Worm (Caenorhabditis elegans) whole organism, late embryonic: ENCODE measurements around the gene C08B6.6.

ENCODE experiments used
- C08G9.2 ChIP-seq: sonication (generic microtip); optimal IDR thresholded peaks from 2 replicates; lab custom pipeline; 2016; ENCODE audit warnings: mild to moderate bottlenecking, missing genetic modification characterization, moderate library complexity, missing compliant biosample characterization
- T23F11.4 ChIP-seq: fragments of 200-800 bp; sonication (Bioruptor generic); optimal IDR thresholded peaks from 2 replicates; lab custom pipeline; 2018; ENCODE audit warnings: mild to moderate bottlenecking, missing genetic modification characterization, missing compliant biosample characterization
- ahr-1 ChIP-seq: sonication (generic microtip); optimal IDR thresholded peaks from 2 replicates; lab custom pipeline; 2016; ENCODE audit warnings: missing genetic modification characterization, missing compliant biosample characterization
- ceh-19 ChIP-seq: fragments of 200-800 bp; sonication (Bioruptor generic); optimal IDR thresholded peaks from 2 replicates; lab custom pipeline; 2018; ENCODE audit warnings: mild to moderate bottlenecking, missing genetic modification characterization, missing compliant biosample characterization
- ceh-22 ChIP-seq: sonication (generic microtip); optimal IDR thresholded peaks from 2 replicates; lab custom pipeline; 2017; ENCODE audit warnings: missing biosample characterization, missing genetic modification characterization
- ceh-30 ChIP-seq: fragments of 150-350 bp; optimal IDR thresholded peaks from 2 replicates; lab custom pipeline; 2014; ENCODE audit warnings: missing biosample characterization, missing genetic modification characterization
- ceh-48 ChIP-seq: sonication (generic microtip); optimal IDR thresholded peaks from 2 replicates; lab custom pipeline; 2016; ENCODE audit warnings: missing genetic modification characterization, inconsistent platforms, missing compliant biosample characterization
- ceh-6 ChIP-seq: fragments of 200-800 bp; sonication (Bioruptor generic); optimal IDR thresholded peaks from 2 replicates; lab custom pipeline; 2018; ENCODE audit warnings: mild to moderate bottlenecking, missing genetic modification characterization, missing compliant biosample characterization
- ceh-9 ChIP-seq: sonication (generic microtip); optimal IDR thresholded peaks from 2 replicates; lab custom pipeline; 2016; ENCODE audit warnings: mild to moderate bottlenecking, missing genetic modification characterization, inconsistent platforms, missing compliant biosample characterization
- che-1 ChIP-seq: sonication (generic microtip); optimal IDR thresholded peaks from 2 replicates; lab custom pipeline; 2016; ENCODE audit warnings: mild to moderate bottlenecking, missing genetic modification characterization, missing compliant biosample characterization
- dve-1 ChIP-seq: sonication (generic microtip); optimal IDR thresholded peaks from 2 replicates; lab custom pipeline; 2017; ENCODE audit warnings: antibody characterized with exemption, mild to moderate bottlenecking, missing genetic modification characterization, missing compliant biosample characterization
- elt-2 ChIP-seq: sonication (generic microtip); optimal IDR thresholded peaks from 2 replicates; lab custom pipeline; 2016; ENCODE audit warnings: missing genetic modification reagents, missing genetic modification characterization, missing compliant biosample characterization
- eyg-1 ChIP-seq: sonication (generic microtip); optimal IDR thresholded peaks from 2 replicates; lab custom pipeline; 2016; ENCODE audit warnings: missing genotype, missing genetic modification characterization, missing compliant biosample characterization
- fax-1 ChIP-seq: sonication (generic microtip); optimal IDR thresholded peaks from 2 replicates; lab custom pipeline; 2016; ENCODE audit warnings: missing genotype, missing genetic modification characterization, missing compliant biosample characterization
- fkh-10 ChIP-seq: fragments of 150-350 bp; optimal IDR thresholded peaks from 2 replicates; lab custom pipeline; 2014; ENCODE audit warnings: missing biosample characterization, missing genetic modification reagents, missing genetic modification characterization
- hlh-13 ChIP-seq: fragments of 200-800 bp; sonication (Bioruptor generic); optimal IDR thresholded peaks from 2 replicates; lab custom pipeline; 2018; ENCODE audit warnings: mild to moderate bottlenecking, missing genetic modification characterization, missing compliant biosample characterization
- hlh-30 ChIP-seq: sonication (generic microtip); optimal IDR thresholded peaks from 2 replicates; lab custom pipeline; 2017; ENCODE audit warnings: antibody characterized with exemption, missing genetic modification characterization, missing compliant biosample characterization; ENCODE audit not compliant: insufficient read depth
- hlh-8 ChIP-seq: sonication (generic microtip); optimal IDR thresholded peaks from 2 replicates; lab custom pipeline; 2016; ENCODE audit warnings: missing genotype, missing genetic modification characterization, missing compliant biosample characterization
- lin-11 ChIP-seq: fragments of 200-800 bp; sonication (Bioruptor generic); optimal IDR thresholded peaks from 2 replicates; lab custom pipeline; 2018; ENCODE audit warnings: mild to moderate bottlenecking, missing genetic modification characterization, missing compliant biosample characterization
- mec-3 ChIP-seq: sonication (generic microtip); optimal IDR thresholded peaks from 2 replicates; lab custom pipeline; 2016; ENCODE audit warnings: borderline replicate concordance, missing genetic modification characterization, missing compliant biosample characterization
- nhr-11 ChIP-seq: fragments of 150-350 bp; optimal IDR thresholded peaks from 2 replicates; lab custom pipeline; 2014; ENCODE audit warnings: missing biosample characterization, missing genetic modification characterization
- odd-2 ChIP-seq: sonication (generic microtip); optimal IDR thresholded peaks from 2 replicates; lab custom pipeline; 2017; ENCODE audit warnings: antibody characterized with exemption, mild to moderate bottlenecking, missing genetic modification characterization, missing compliant biosample characterization
- pax-1 ChIP-seq: fragments of 150-350 bp; optimal IDR thresholded peaks from 2 replicates; lab custom pipeline; 2014; ENCODE audit warnings: missing biosample characterization, missing genetic modification characterization
- pha-2 ChIP-seq: sonication (generic microtip); optimal IDR thresholded peaks from 2 replicates; lab custom pipeline; 2017; ENCODE audit warnings: mild to moderate bottlenecking, missing genetic modification characterization, missing compliant biosample characterization
- pha-4 ChIP-seq: fragments of 150-350 bp; optimal IDR thresholded peaks from 2 replicates; lab custom pipeline; 2018; ENCODE audit warnings: missing biosample characterization, missing genetic modification reagents, missing genetic modification characterization
- rnt-1 ChIP-seq: sonication (generic microtip); optimal IDR thresholded peaks from 2 replicates; lab custom pipeline; 2016; ENCODE audit warnings: missing genetic modification characterization, missing compliant biosample characterization
- sdc-2 ChIP-seq: sonication (generic microtip); optimal IDR thresholded peaks from 2 replicates; lab custom pipeline; 2016; ENCODE audit warnings: missing genotype, missing genetic modification characterization, missing compliant biosample characterization
- sox-2 ChIP-seq: fragments of 200-800 bp; sonication (Bioruptor generic); IDR thresholded peaks from 2 replicates; pipeline ENCODE4 v1.3.6; 2022; ENCODE audit warnings: missing genetic modification reagents, missing genetic modification characterization, missing compliant biosample characterization
- syd-9 ChIP-seq: sonication (generic microtip); optimal IDR thresholded peaks from 2 replicates; lab custom pipeline; 2016; ENCODE audit warnings: mild to moderate bottlenecking, missing genetic modification characterization, moderate library complexity, missing compliant biosample characterization
- tbx-2 ChIP-seq: sonication (generic microtip); optimal IDR thresholded peaks from 2 replicates; lab custom pipeline; 2016; ENCODE audit warnings: missing genetic modification characterization, missing compliant biosample characterization
- unc-3 ChIP-seq, 2 experiments: fragments of 200-800 bp in 1 of 2; sonication (Bioruptor generic) in 1 of 2; sonication (generic microtip) in 1 of 2; conservative IDR thresholded peaks in 1 of 2; optimal IDR thresholded peaks in 1 of 2; 2 replicates each; pipeline versions ENCODE4 v1.3.6 to Lab custom; 2016 to 2022; ENCODE audit warnings: missing compliant biosample characterization in 2 of 2, missing genetic modification characterization in 2 of 2, missing genetic modification reagents in 1 of 2
- unc-42 ChIP-seq: sonication (generic microtip); optimal IDR thresholded peaks from 2 replicates; lab custom pipeline; 2016; ENCODE audit warnings: missing genotype, missing genetic modification characterization, missing compliant biosample characterization
- unc-55 ChIP-seq: sonication (generic microtip); optimal IDR thresholded peaks from 2 replicates; lab custom pipeline; 2017; ENCODE audit warnings: missing biosample characterization, missing genetic modification reagents, missing genetic modification characterization
- unc-86 ChIP-seq: sonication (generic microtip); optimal IDR thresholded peaks from 2 replicates; lab custom pipeline; 2016; ENCODE audit warnings: missing genetic modification characterization, missing compliant biosample characterization
- ztf-16 ChIP-seq: sonication (generic microtip); optimal IDR thresholded peaks from 2 replicates; lab custom pipeline; 2017; ENCODE audit warnings: missing genetic modification characterization, missing compliant biosample characterization

Gene C08B6.6

DNA sequence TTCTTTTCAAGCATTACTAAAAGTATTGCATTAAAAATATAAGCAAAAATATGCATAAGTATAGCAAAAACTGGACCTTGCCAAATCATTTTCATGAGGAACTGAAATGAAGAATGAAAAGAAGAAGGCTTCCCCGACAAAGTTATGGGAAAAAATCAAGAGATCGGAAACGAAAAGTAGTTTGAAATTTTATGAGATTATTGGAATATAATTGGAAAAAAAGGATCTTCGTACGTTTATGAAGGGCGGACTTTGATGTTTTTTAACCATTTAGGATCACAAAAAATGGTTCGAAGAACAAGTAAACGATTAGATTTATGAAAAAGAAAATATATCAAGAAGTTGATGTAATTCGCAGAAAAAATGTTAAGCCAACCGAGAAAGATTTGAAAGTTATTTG lies 2.5 kb upstream of the C08B6.6 start, which contains the start of gene srxa-18:
Gene srxa-18 (minus strand): TSS at position 100 of the 400 bp plus-strand sequence.
- no peak for TF ChIP-seq ahr-1 (tag; lab: Kevin White, UChicago)
- TF ChIP-seq eyg-1 (tag; lab: Kevin White, UChicago): no peak

DNA sequence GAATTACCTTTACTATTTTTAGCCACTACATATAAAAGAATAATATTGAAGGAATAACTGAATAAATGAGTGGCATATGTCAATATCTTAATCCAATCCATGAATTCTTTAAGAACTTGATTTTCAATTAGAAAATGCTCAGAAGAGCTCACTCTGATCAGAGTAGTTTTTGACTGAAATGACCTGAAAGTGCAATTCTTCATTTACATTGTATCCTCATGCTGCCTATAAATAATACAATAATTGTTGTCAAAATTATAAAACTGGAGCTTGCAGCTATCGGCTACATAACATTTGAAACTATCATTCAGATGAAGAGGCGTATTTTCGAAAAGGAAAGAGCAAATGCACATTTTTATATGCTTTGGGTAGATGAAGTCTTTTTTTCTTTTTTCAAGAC lies 754 bp upstream of the C08B6.6 start, which contains the start of gene srxa-19:
Gene srxa-19 (minus strand): TSS at position 101 of the 400 bp plus-strand sequence.
- no peak for TF ChIP-seq ceh-19 (GFP tag; lab: Kevin White, UChicago)
- TF ChIP-seq pha-4 (tag; lab: Kevin White, UChicago): no peak
- no peak for TF ChIP-seq dve-1
- TF ChIP-seq nhr-11 (tag; lab: Kevin White, UChicago): no peak

DNA sequence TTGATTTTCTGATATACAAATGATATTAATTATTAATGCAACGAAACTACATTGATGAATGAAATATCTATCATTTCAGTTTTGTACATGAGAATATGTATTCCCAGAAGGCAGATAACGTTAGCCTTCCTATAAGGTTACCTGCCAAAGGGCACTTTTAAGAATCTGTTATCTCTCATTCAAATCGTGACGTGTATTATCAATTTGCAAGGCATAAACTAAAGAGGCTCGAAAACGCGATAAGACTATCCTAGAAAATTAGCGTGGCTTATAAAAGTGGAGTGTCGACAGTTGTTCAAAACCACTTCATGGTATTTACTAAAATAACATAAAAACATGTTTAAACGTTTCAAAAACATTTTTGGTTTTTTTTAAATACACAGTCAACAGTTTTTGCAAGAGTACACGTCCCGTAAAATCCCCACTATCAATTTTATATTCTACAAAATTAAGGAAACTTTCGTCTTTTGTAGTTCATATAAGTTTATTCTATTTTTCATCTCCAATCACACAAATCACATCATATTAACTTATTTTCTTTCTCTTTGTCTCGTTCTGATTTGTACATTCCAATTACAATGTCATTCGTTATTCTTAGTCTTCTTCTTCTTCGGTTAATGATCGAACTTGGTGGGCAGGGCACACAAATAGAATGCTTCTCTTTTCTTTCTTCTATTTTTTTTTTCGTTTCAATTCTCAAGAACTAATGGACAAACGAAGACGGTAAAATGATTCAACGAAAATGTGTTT lies 1.6 kb downstream of the C08B6.6 start, which contains the start of gene C08B6.10:
Gene C08B6.10 (plus strand): TSS at position 700 of the 750 bp plus-strand sequence.
- TF ChIP-seq elt-2: peak; percentile 81
- TF ChIP-seq hlh-30: no peak

DNA sequence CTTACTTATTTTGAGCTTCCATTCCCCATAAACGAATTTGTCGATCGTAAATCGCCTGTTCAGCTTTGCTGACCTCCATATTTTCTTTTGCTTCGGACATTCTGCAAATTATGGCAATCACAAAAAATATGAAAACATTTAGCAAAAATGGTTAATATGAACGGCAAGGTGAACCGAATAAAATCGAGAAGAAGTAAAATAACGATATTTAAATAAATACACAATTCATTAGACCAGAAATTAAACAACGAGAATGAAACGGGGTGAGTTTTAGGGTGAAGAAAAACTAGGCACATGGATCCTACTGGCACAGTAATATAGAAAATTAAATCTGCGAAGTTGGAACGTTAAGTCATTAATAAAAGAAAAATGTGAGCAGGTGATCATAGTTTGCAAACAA lies 6.8 kb downstream of the C08B6.6 start, which contains the start of gene aos-1:
Gene aos-1 (minus strand): TSS at position 101 of the 400 bp plus-strand sequence.
- TF ChIP-seq hlh-13 (GFP tag; lab: Kevin White, UChicago): no peak
- TF ChIP-seq mec-3 (tag; lab: Kevin White, UChicago): no peak
- no peak for TF ChIP-seq pax-1
- no peak for TF ChIP-seq che-1 (tag; lab: Kevin White, UChicago)
- TF ChIP-seq rnt-1 (tag; lab: Kevin White, UChicago): no peak
- no peak for TF ChIP-seq lin-11 (tag; lab: Kevin White, UChicago)
- TF ChIP-seq T23F11.4 (GFP tag; lab: Kevin White, UChicago): no peak
- no peak for TF ChIP-seq ceh-22 (tag; lab: Kevin White, UChicago)
- no peak for TF ChIP-seq ceh-9
- TF ChIP-seq ceh-6 (GFP tag; lab: Kevin White, UChicago): no peak
- no peak for TF ChIP-seq ceh-48 (tag; lab: Kevin White, UChicago)
- TF ChIP-seq unc-55 (GFP tag; lab: Kevin White, UChicago): no peak
- TF ChIP-seq elt-2: no peak
- TF ChIP-seq unc-86 (tag; lab: Kevin White, UChicago): no peak
- TF ChIP-seq C08G9.2 (tag; lab: Kevin White, UChicago): no peak
- TF ChIP-seq unc-42: no peak
- no peak for TF ChIP-seq eyg-1 (tag; lab: Kevin White, UChicago)
- TF ChIP-seq tbx-2 (tag; lab: Kevin White, UChicago): no peak
- no peak for TF ChIP-seq sdc-2 (tag; lab: Kevin White, UChicago)

DNA sequence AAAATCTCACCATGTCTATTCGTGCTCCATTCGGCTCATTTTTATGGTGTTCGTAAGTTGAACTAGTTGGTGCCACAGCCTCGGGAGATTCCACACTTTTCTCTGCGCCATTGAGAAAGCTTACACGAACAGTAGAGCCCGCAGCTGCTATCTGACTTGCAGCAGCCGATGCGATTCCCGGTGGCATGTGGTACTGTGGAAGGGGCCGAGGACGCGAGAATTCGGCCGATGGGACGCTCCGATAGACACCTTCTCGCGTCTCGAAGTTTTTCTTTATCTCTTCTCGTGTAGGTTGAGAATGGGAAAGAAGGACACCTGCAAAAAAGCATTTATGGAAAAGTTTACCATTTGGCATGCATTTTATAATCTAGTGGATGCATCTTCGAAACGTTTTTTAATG lies 9.9 kb downstream of the C08B6.6 start:
- TF ChIP-seq hlh-8 (no peak), ztf-16 (tag; lab: Kevin White, UChicago) (no peak), unc-42 (no peak), odd-2 (tag; lab: Kevin White, UChicago) (no peak), ceh-30 (no peak), T23F11.4 (GFP tag; lab: Kevin White, UChicago) (no peak), unc-3 (GFP tag; conservative IDR thresholded peaks at IDR 0.05; lab: Robert Waterston, UW) (no peak), unc-3 (tag; optimal IDR thresholded peaks at IDR 0.05; lab: Kevin White, UChicago) (no peak), fax-1 (tag; lab: Kevin White, UChicago) (no peak), pha-2 (tag; lab: Kevin White, UChicago) (no peak), che-1 (tag; lab: Kevin White, UChicago) (no peak), sox-2 (GFP tag; lab: Robert Waterston, UW) (no peak), pax-1 (no peak), syd-9 (tag; lab: Kevin White, UChicago) (no peak), fkh-10 (GFP tag; lab: Kevin White, UChicago) (no peak), pha-4 (tag; lab: Kevin White, UChicago) (no peak)
